Worm (Caenorhabditis elegans) whole organism, early embryonic: Measurements from ENCODE around the gene C38C3.4.

Experiments used
- B0310.2 ChIP-seq: sonication (generic microtip); optimal IDR thresholded peaks from 2 replicates; lab custom pipeline; 2016; ENCODE audit warnings: mild to moderate bottlenecking, missing genetic modification characterization, missing compliant biosample characterization
- F13C5.2 ChIP-seq: sonication (generic microtip); optimal IDR thresholded peaks from 2 replicates; lab custom pipeline; 2017; ENCODE audit warnings: mild to moderate bottlenecking, missing genetic modification characterization, inconsistent platforms, missing compliant biosample characterization
- aly-1 ChIP-seq: sonication (generic microtip); optimal IDR thresholded peaks from 2 replicates; lab custom pipeline; 2016; ENCODE audit warnings: missing genetic modification characterization, missing compliant biosample characterization
- ama-1 ChIP-seq: fragments of 150-350 bp; optimal IDR thresholded peaks from 2 replicates; lab custom pipeline; 2014
- ceh-13 ChIP-seq: fragments of 200-800 bp; sonication (Bioruptor generic); optimal IDR thresholded peaks from 2 replicates; lab custom pipeline; 2018; ENCODE audit warnings: mild to moderate bottlenecking, missing genetic modification characterization, missing compliant biosample characterization
- ceh-36 ChIP-seq: sonication (generic microtip); optimal IDR thresholded peaks from 2 replicates; lab custom pipeline; 2016; ENCODE audit warnings: missing genetic modification characterization, inconsistent platforms, missing compliant biosample characterization
- ets-7 ChIP-seq: sonication (generic microtip); optimal IDR thresholded peaks from 2 replicates; lab custom pipeline; 2016; ENCODE audit warnings: missing genotype, missing genetic modification characterization, missing compliant biosample characterization
- flt-1 ChIP-seq: fragments of 200-800 bp; sonication (Bioruptor generic); IDR thresholded peaks from 2 replicates; pipeline ENCODE4 v1.3.6; 2022; ENCODE audit warnings: missing genetic modification characterization, missing compliant biosample characterization
- hmbx-1 ChIP-seq: sonication (generic microtip); optimal IDR thresholded peaks from 2 replicates; lab custom pipeline; 2016; ENCODE audit warnings: mild to moderate bottlenecking, missing genetic modification characterization, missing compliant biosample characterization
- hmg-4 ChIP-seq: fragments of 200-800 bp; sonication (Bioruptor generic); optimal IDR thresholded peaks from 2 replicates; lab custom pipeline; 2018; ENCODE audit warnings: mild to moderate bottlenecking, missing genetic modification characterization, missing compliant biosample characterization
- hnd-1 ChIP-seq: sonication (generic microtip); optimal IDR thresholded peaks from 2 replicates; lab custom pipeline; 2016; ENCODE audit warnings: missing genetic modification characterization, missing compliant biosample characterization
- pes-1 ChIP-seq: fragments of 200-800 bp; sonication (Bioruptor generic); IDR thresholded peaks from 2 replicates; pipeline ENCODE4 v1.3.6; 2022; ENCODE audit warnings: missing genetic modification reagents, missing genetic modification characterization, missing compliant biosample characterization
- scrt-1 ChIP-seq: fragments of 200-800 bp; sonication (Bioruptor generic); IDR thresholded peaks from 2 replicates; pipeline ENCODE4 v1.3.6; 2022; ENCODE audit warnings: missing genetic modification characterization, missing compliant biosample characterization
- sea-1 ChIP-seq: fragments of 200-800 bp; sonication (Bioruptor generic); conservative IDR thresholded peaks from 2 replicates; pipeline ENCODE4 v1.3.6; 2022; ENCODE audit warnings: missing genetic modification characterization, missing compliant biosample characterization
- tbx-11 ChIP-seq: fragments of 200-800 bp; sonication (Bioruptor generic); IDR thresholded peaks from 2 replicates; pipeline ENCODE4 v1.3.6; 2022; ENCODE audit warnings: missing genetic modification characterization, missing compliant biosample characterization
- tbx-37 ChIP-seq: fragments of 200-800 bp; sonication (Bioruptor generic); conservative IDR thresholded peaks from 2 replicates; pipeline ENCODE4 v1.3.6; 2022; ENCODE audit warnings: missing genetic modification reagents, missing genetic modification characterization, missing compliant biosample characterization
- tra-4 ChIP-seq: sonication (generic microtip); optimal IDR thresholded peaks from 2 replicates; lab custom pipeline; 2017; ENCODE audit warnings: missing genetic modification characterization, missing compliant biosample characterization

The C38C3.4 gene

ce11 chrV:1454762-1455161 is 27.1 kb upstream of the C38C3.4 start, which contains the start of gene chil-14:
Gene chil-14 (plus strand): TSS chrV:1455062.
- TF ChIP-seq tbx-11, result no peak
- no peak for TF ChIP-seq ceh-13
- no peak for TF ChIP-seq pes-1 (GFP tag; lab: Robert Waterston, UW)
- TF ChIP-seq ceh-36, result no peak
- no peak for TF ChIP-seq ets-7
- TF ChIP-seq sea-1, result no peak
- no peak for TF ChIP-seq hmg-4 (GFP tag; lab: Kevin White, UChicago)
- TF ChIP-seq tra-4 (tag; lab: Kevin White, UChicago), result no peak
- no peak for TF ChIP-seq F13C5.2
- no peak for TF ChIP-seq flt-1 (GFP tag; lab: Robert Waterston, UW)
- TF ChIP-seq tbx-37 (GFP tag; lab: Robert Waterston, UW), result no peak
- no peak for TF ChIP-seq ama-1 (lab: Kevin White, UChicago)
- no peak for TF ChIP-seq scrt-1 (GFP tag; lab: Robert Waterston, UW)
- TF ChIP-seq hnd-1, result no peak
- TF ChIP-seq B0310.2 (tag; lab: Kevin White, UChicago), result no peak

ce11 chrV:1455280-1455679 is 26.6 kb upstream of the C38C3.4 start:
- TF ChIP-seq ceh-36, result no peak
- no peak for TF ChIP-seq B0310.2 (tag; lab: Kevin White, UChicago)
- no peak for TF ChIP-seq flt-1 (GFP tag; lab: Robert Waterston, UW)
- no peak for TF ChIP-seq tbx-37 (GFP tag; lab: Robert Waterston, UW)
- TF ChIP-seq pes-1 (GFP tag; lab: Robert Waterston, UW), result no peak
- no peak for TF ChIP-seq scrt-1 (GFP tag; lab: Robert Waterston, UW)
- TF ChIP-seq hmbx-1 (tag; lab: Kevin White, UChicago), result no peak
- TF ChIP-seq aly-1 (tag; lab: Kevin White, UChicago), result no peak
- no peak for TF ChIP-seq hnd-1
- TF ChIP-seq ceh-13, result no peak
- TF ChIP-seq ets-7, result no peak
- TF ChIP-seq ama-1 (lab: Kevin White, UChicago), result no peak
- TF ChIP-seq hmg-4 (GFP tag; lab: Kevin White, UChicago), result no peak
- TF ChIP-seq tra-4 (tag; lab: Kevin White, UChicago), result no peak
- TF ChIP-seq sea-1, result no peak
- no peak for TF ChIP-seq F13C5.2
- TF ChIP-seq tbx-11, result no peak

- TF ChIP-seq B0310.2 (tag; lab: Kevin White, UChicago), result no peak
- TF ChIP-seq tbx-11, result no peak
- TF ChIP-seq tra-4 (tag; lab: Kevin White, UChicago), result no peak
- TF ChIP-seq tbx-37 (GFP tag; lab: Robert Waterston, UW), result no peak
- TF ChIP-seq hmg-4 (GFP tag; lab: Kevin White, UChicago), result no peak
- no peak for TF ChIP-seq ceh-13
- no peak for TF ChIP-seq aly-1 (tag; lab: Kevin White, UChicago)
- TF ChIP-seq F13C5.2, result no peak
- TF ChIP-seq pes-1 (GFP tag; lab: Robert Waterston, UW), result no peak
- TF ChIP-seq flt-1 (GFP tag; lab: Robert Waterston, UW), result no peak
- no peak for TF ChIP-seq sea-1
- TF ChIP-seq hnd-1, result no peak
- no peak for TF ChIP-seq ets-7
- no peak for TF ChIP-seq ama-1 (lab: Kevin White, UChicago)
- TF ChIP-seq hmbx-1 (tag; lab: Kevin White, UChicago), result no peak
These were observed 25.2 kb upstream of the C38C3.4 start for ce11 chrV:1456614-1457013.

ce11 chrV:1459374-1459926 is 22.4 kb upstream of the C38C3.4 start:
- TF ChIP-seq hnd-1 (no peak), tbx-37 (GFP tag; lab: Robert Waterston, UW) (no peak), ceh-13 (no peak), tra-4 (tag; lab: Kevin White, UChicago) (no peak), ets-7 (no peak), aly-1 (tag; lab: Kevin White, UChicago) (no peak), pes-1 (GFP tag; lab: Robert Waterston, UW) (no peak), hmg-4 (GFP tag; lab: Kevin White, UChicago) (no peak), sea-1 (no peak), hmbx-1 (tag; lab: Kevin White, UChicago) (no peak), B0310.2 (tag; lab: Kevin White, UChicago) (no peak), scrt-1 (GFP tag; lab: Robert Waterston, UW) (no peak)

- TF ChIP-seq scrt-1 (GFP tag; lab: Robert Waterston, UW) (no peak), aly-1 (tag; lab: Kevin White, UChicago) (no peak), pes-1 (GFP tag; lab: Robert Waterston, UW) (no peak), ceh-36 (no peak), flt-1 (GFP tag; lab: Robert Waterston, UW) (no peak), sea-1 (no peak), B0310.2 (tag; lab: Kevin White, UChicago) (no peak), ama-1 (lab: Kevin White, UChicago) (no peak), tra-4 (tag; lab: Kevin White, UChicago) (no peak), ceh-13 (no peak), ets-7 (no peak), tbx-37 (GFP tag; lab: Robert Waterston, UW) (no peak)
These were observed 21.8 kb upstream of the C38C3.4 start, which contains the start of gene hacd-1 for ce11 chrV:1460069-1460468. Gene hacd-1 (plus strand): TSS chrV:1460369.

- TF ChIP-seq tra-4 (tag; lab: Kevin White, UChicago) (no peak), scrt-1 (GFP tag; lab: Robert Waterston, UW) (no peak), ama-1 (lab: Kevin White, UChicago) (no peak), hmg-4 (GFP tag; lab: Kevin White, UChicago) (no peak), hnd-1 (no peak), F13C5.2 (no peak), ceh-36 (no peak), flt-1 (GFP tag; lab: Robert Waterston, UW) (no peak)
These were observed 17.2 kb upstream of the C38C3.4 start, which contains the start of the genes fpn-1.2 and pqn-54 for ce11 chrV:1464543-1465040. Gene fpn-1.2 (minus strand): TSS chrV:1464699. Gene pqn-54 (plus strand): TSS chrV:1464990.

ce11 chrV:1465932-1466331 is 15.9 kb upstream of the C38C3.4 start:
- no peak for TF ChIP-seq scrt-1 (GFP tag; lab: Robert Waterston, UW)
- no peak for TF ChIP-seq sea-1
- no peak for TF ChIP-seq hmg-4 (GFP tag; lab: Kevin White, UChicago)
- no peak for TF ChIP-seq flt-1 (GFP tag; lab: Robert Waterston, UW)
- TF ChIP-seq hnd-1, result no peak
- TF ChIP-seq F13C5.2, result no peak
- no peak for TF ChIP-seq aly-1 (tag; lab: Kevin White, UChicago)
- no peak for TF ChIP-seq tbx-37 (GFP tag; lab: Robert Waterston, UW)
